Worm (Caenorhabditis elegans) whole organism, L2 larva: ENCODE measurements around the gene Y4C6B.3.

Experiments used
- C34F6.9 ChIP-seq: fragments of 150-350 bp; optimal IDR thresholded peaks from 2 replicates; lab custom pipeline; 2014; ENCODE audit warnings: missing biosample characterization, missing genetic modification characterization
- F13H6.1 ChIP-seq: sonication (generic microtip); optimal IDR thresholded peaks from 2 replicates; lab custom pipeline; 2016; ENCODE audit warnings: missing genetic modification characterization, missing compliant biosample characterization
- R02D3.7 ChIP-seq: fragments of 150-350 bp; optimal IDR thresholded peaks from 2 replicates; lab custom pipeline; 2014; ENCODE audit warnings: missing biosample characterization, missing genetic modification characterization
- Y55F3AM.14 ChIP-seq: fragments of 200-800 bp; sonication (Bioruptor generic); optimal IDR thresholded peaks from 2 replicates; lab custom pipeline; 2018; ENCODE audit warnings: mild to moderate bottlenecking, missing genetic modification characterization, missing compliant biosample characterization
- ZK546.5 ChIP-seq: sonication (generic microtip); optimal IDR thresholded peaks from 2 replicates; lab custom pipeline; 2017; ENCODE audit warnings: missing biosample characterization, missing genetic modification characterization
- ceh-16 ChIP-seq: fragments of 150-350 bp; optimal IDR thresholded peaks from 2 replicates; lab custom pipeline; 2014; ENCODE audit warnings: missing biosample characterization, missing genetic modification characterization
- ceh-82 ChIP-seq: fragments of 150-350 bp; optimal IDR thresholded peaks from 2 replicates; lab custom pipeline; 2014; ENCODE audit warnings: missing biosample characterization, missing genetic modification characterization
- crh-2 ChIP-seq: sonication (generic microtip); optimal IDR thresholded peaks from 2 replicates; lab custom pipeline; 2017; ENCODE audit warnings: missing biosample characterization, missing genetic modification characterization
- dmd-4 ChIP-seq: sonication (generic microtip); optimal IDR thresholded peaks from 2 replicates; lab custom pipeline; 2017; ENCODE audit warnings: missing biosample characterization, missing genetic modification characterization
- egl-27 ChIP-seq: sonication (generic microtip); optimal IDR thresholded peaks from 3 replicates; lab custom pipeline; 2017; ENCODE audit warnings: missing biosample characterization, missing genetic modification reagents, missing genetic modification characterization
- elt-1 ChIP-seq: fragments of 150-350 bp; optimal IDR thresholded peaks from 2 replicates; lab custom pipeline; 2014; ENCODE audit warnings: missing biosample characterization, missing genetic modification characterization
- gmeb-1 ChIP-seq: fragments of 150-350 bp; optimal IDR thresholded peaks from 2 replicates; lab custom pipeline; 2014; ENCODE audit warnings: missing biosample characterization, missing genetic modification characterization
- lin-13 ChIP-seq: fragments of 150-350 bp; optimal IDR thresholded peaks from 2 replicates; lab custom pipeline; 2014; ENCODE audit warnings: missing biosample characterization, missing genetic modification reagents, missing genetic modification characterization
- lsy-2 ChIP-seq, 2 experiments: fragments of 150-350 bp in 1 of 2; sonication (generic microtip) in 1 of 2; optimal IDR thresholded peaks; 2 replicates each; lab custom pipeline; 2014 to 2017; ENCODE audit warnings: missing biosample characterization in 2 of 2, missing genetic modification characterization in 2 of 2
- mab-5 ChIP-seq: fragments of 150-350 bp; optimal IDR thresholded peaks from 2 replicates; lab custom pipeline; 2014; ENCODE audit warnings: missing biosample characterization, missing genetic modification characterization
- mbf-1 ChIP-seq: sonication (generic microtip); optimal IDR thresholded peaks from 2 replicates; lab custom pipeline; 2017; ENCODE audit warnings: missing biosample characterization, missing genetic modification characterization
- mdl-1 ChIP-seq, 2 experiments: fragments of 150-350 bp in 1 of 2; sonication (generic microtip) in 1 of 2; optimal IDR thresholded peaks; 2 replicates each; lab custom pipeline; 2017; ENCODE audit warnings: missing biosample characterization in 2 of 2, missing genetic modification characterization in 2 of 2
- nhr-11 ChIP-seq: fragments of 150-350 bp; optimal IDR thresholded peaks from 2 replicates; lab custom pipeline; 2014; ENCODE audit warnings: missing biosample characterization, missing genetic modification characterization
- nhr-12 ChIP-seq: fragments of 150-350 bp; optimal IDR thresholded peaks from 2 replicates; lab custom pipeline; 2014; ENCODE audit warnings: missing biosample characterization, missing genetic modification characterization
- nhr-129 ChIP-seq: fragments of 150-350 bp; optimal IDR thresholded peaks from 2 replicates; lab custom pipeline; 2014; ENCODE audit warnings: missing biosample characterization, missing genetic modification characterization
- nhr-23 ChIP-seq: fragments of 150-350 bp; optimal IDR thresholded peaks from 2 replicates; lab custom pipeline; 2014; ENCODE audit warnings: missing biosample characterization, missing genetic modification reagents, missing genetic modification characterization
- nhr-237 ChIP-seq: fragments of 150-350 bp; optimal IDR thresholded peaks from 2 replicates; lab custom pipeline; 2014; ENCODE audit warnings: missing biosample characterization, missing genetic modification characterization
- nhr-25 ChIP-seq: fragments of 150-350 bp; sonication (generic microtip); optimal IDR thresholded peaks from 3 replicates; lab custom pipeline; 2014; ENCODE audit warnings: missing biosample characterization, missing genetic modification characterization
- nhr-6 ChIP-seq: fragments of 150-350 bp; optimal IDR thresholded peaks from 2 replicates; lab custom pipeline; 2014; ENCODE audit warnings: missing biosample characterization, missing genetic modification characterization
- nhr-77 ChIP-seq: fragments of 150-350 bp; optimal IDR thresholded peaks from 2 replicates; lab custom pipeline; 2014; ENCODE audit warnings: missing biosample characterization, missing genetic modification characterization
- peb-1 ChIP-seq: fragments of 150-350 bp; optimal IDR thresholded peaks from 2 replicates; lab custom pipeline; 2014; ENCODE audit warnings: missing biosample characterization, missing genetic modification characterization
- skn-1 ChIP-seq: sonication (generic microtip); optimal IDR thresholded peaks from 2 replicates; lab custom pipeline; 2017; ENCODE audit warnings: missing biosample characterization, missing genetic modification characterization
- sma-3 ChIP-seq: sonication (generic microtip); optimal IDR thresholded peaks from 2 replicates; lab custom pipeline; 2016; ENCODE audit warnings: missing genetic modification reagents, missing genetic modification characterization, missing compliant biosample characterization
- sma-9 ChIP-seq, 2 experiments: fragments of 150-350 bp in 1 of 2; sonication (generic microtip) in 1 of 2; optimal IDR thresholded peaks; 2 replicates each; lab custom pipeline; 2014 to 2016; ENCODE audit warnings: missing genetic modification characterization in 2 of 2, mild to moderate bottlenecking in 1 of 2, missing biosample characterization in 1 of 2, missing compliant biosample characterization in 1 of 2, missing genetic modification reagents in 1 of 2, moderate library complexity in 1 of 2
- snpc-4 ChIP-seq: fragments of 150-350 bp; optimal IDR thresholded peaks from 2 replicates; lab custom pipeline; 2014; ENCODE audit warnings: missing biosample characterization, missing genetic modification characterization
- unc-39 ChIP-seq: fragments of 150-350 bp; optimal IDR thresholded peaks from 2 replicates; lab custom pipeline; 2014; ENCODE audit warnings: missing biosample characterization, missing genetic modification characterization
- unc-55 ChIP-seq: fragments of 150-350 bp; sonication (generic microtip); optimal IDR thresholded peaks from 3 replicates; lab custom pipeline; 2014; ENCODE audit warnings: missing biosample characterization, missing genetic modification reagents, missing genetic modification characterization
- unc-62 ChIP-seq: fragments of 150-350 bp; optimal IDR thresholded peaks from 2 replicates; lab custom pipeline; 2014; ENCODE audit warnings: missing biosample characterization, missing genetic modification reagents, missing genetic modification characterization
- zag-1 ChIP-seq: fragments of 150-350 bp; optimal IDR thresholded peaks from 2 replicates; lab custom pipeline; 2014; ENCODE audit warnings: missing biosample characterization, missing genetic modification characterization
- ztf-11 ChIP-seq: sonication (generic microtip); optimal IDR thresholded peaks from 2 replicates; lab custom pipeline; 2017; ENCODE audit warnings: missing biosample characterization, missing genetic modification characterization
- ztf-4 ChIP-seq: fragments of 150-350 bp; optimal IDR thresholded peaks from 2 replicates; lab custom pipeline; 2014; ENCODE audit warnings: missing biosample characterization, missing genetic modification characterization

Y4C6B.3 gene

ce11 chrIV:5332178-5332577 lies at the start of gene Y4C6B.3:
Gene Y4C6B.3 (plus strand): TSS chrIV:5332478.
- TF ChIP-seq unc-39 (tag; lab: Kevin White, UChicago) (no peak), skn-1 (tag; lab: Kevin White, UChicago) (no peak), ZK546.5 (no peak), peb-1 (tag; lab: Kevin White, UChicago) (no peak), elt-1 (tag; lab: Kevin White, UChicago) (no peak), sma-9 (GFP tag; optimal IDR thresholded peaks at IDR 0.05; lab: Kevin White, UChicago) (no peak), sma-9 (tag; optimal IDR thresholded peaks at IDR 0.05; lab: Kevin White, UChicago) (no peak), mab-5 (tag; lab: Kevin White, UChicago) (no peak), lsy-2 (tag; optimal IDR thresholded peaks at IDR 0.05; lab: Kevin White, UChicago) (no peak), lin-13 (GFP tag; lab: Kevin White, UChicago) (no peak), egl-27 (no peak), crh-2 (no peak), gmeb-1 (tag; lab: Kevin White, UChicago) (no peak)

ce11 chrIV:5287190-5287589 lies 45.1 kb upstream of the Y4C6B.3 start:
- TF ChIP-seq sma-9 (GFP tag; optimal IDR thresholded peaks at IDR 0.05; lab: Kevin White, UChicago) (no peak), sma-9 (tag; optimal IDR thresholded peaks at IDR 0.05; lab: Kevin White, UChicago) (no peak), crh-2 (no peak), unc-55 (GFP tag; lab: Kevin White, UChicago) (no peak), nhr-11 (tag; lab: Kevin White, UChicago) (no peak), egl-27 (no peak), nhr-23 (tag; lab: Kevin White, UChicago) (no peak), elt-1 (tag; lab: Kevin White, UChicago) (no peak), nhr-129 (tag; lab: Kevin White, UChicago) (no peak), nhr-6 (tag; lab: Kevin White, UChicago) (no peak), C34F6.9 (tag; lab: Kevin White, UChicago) (no peak), mdl-1 (tag; optimal IDR thresholded peaks at IDR 0.05; lab: Kevin White, UChicago) (no peak), unc-62 (GFP tag; lab: Kevin White, UChicago) (no peak), dmd-4 (tag; lab: Kevin White, UChicago) (no peak), ztf-11 (tag; lab: Kevin White, UChicago) (no peak)

- no peak for TF ChIP-seq sma-9 (GFP tag; optimal IDR thresholded peaks at IDR 0.05; lab: Kevin White, UChicago)
- TF ChIP-seq sma-9 (tag; optimal IDR thresholded peaks at IDR 0.05; lab: Kevin White, UChicago): no peak
- TF ChIP-seq crh-2: no peak
- TF ChIP-seq nhr-237 (tag; lab: Kevin White, UChicago): no peak
- no peak for TF ChIP-seq egl-27
- no peak for TF ChIP-seq lsy-2 (tag; optimal IDR thresholded peaks at IDR 0.05; lab: Kevin White, UChicago)
- no peak for TF ChIP-seq mbf-1 (tag; lab: Kevin White, UChicago)
- no peak for TF ChIP-seq gmeb-1 (tag; lab: Kevin White, UChicago)
- TF ChIP-seq nhr-25 (tag; lab: Kevin White, UChicago): no peak
- TF ChIP-seq ztf-4 (tag; lab: Kevin White, UChicago): no peak
- no peak for TF ChIP-seq zag-1 (tag; lab: Kevin White, UChicago)
- no peak for TF ChIP-seq ceh-82
- TF ChIP-seq ztf-11 (tag; lab: Kevin White, UChicago): no peak
- no peak for TF ChIP-seq C34F6.9 (tag; lab: Kevin White, UChicago)
- no peak for TF ChIP-seq Y55F3AM.14 (GFP tag; lab: Kevin White, UChicago)
- no peak for TF ChIP-seq unc-55 (GFP tag; lab: Kevin White, UChicago)
- TF ChIP-seq sma-3 (GFP tag; lab: Kevin White, UChicago): no peak
- no peak for TF ChIP-seq ceh-16
- TF ChIP-seq peb-1 (tag; lab: Kevin White, UChicago): no peak
- no peak for TF ChIP-seq snpc-4 (tag; lab: Kevin White, UChicago)
- no peak for TF ChIP-seq nhr-12 (tag; lab: Kevin White, UChicago)
Observed at ce11 chrIV:5288932-5289331, 43.3 kb upstream of the Y4C6B.3 start.

- TF ChIP-seq nhr-129 (tag; lab: Kevin White, UChicago): no peak
- no peak for TF ChIP-seq F13H6.1
- TF ChIP-seq sma-3 (GFP tag; lab: Kevin White, UChicago): no peak
- no peak for TF ChIP-seq gmeb-1 (tag; lab: Kevin White, UChicago)
- TF ChIP-seq skn-1 (tag; lab: Kevin White, UChicago): no peak
- TF ChIP-seq Y55F3AM.14 (GFP tag; lab: Kevin White, UChicago): no peak
- TF ChIP-seq ZK546.5: no peak
- no peak for TF ChIP-seq nhr-25 (tag; lab: Kevin White, UChicago)
- no peak for TF ChIP-seq R02D3.7 (tag; lab: Kevin White, UChicago)
- no peak for TF ChIP-seq nhr-77
- TF ChIP-seq elt-1 (tag; lab: Kevin White, UChicago): no peak
- no peak for TF ChIP-seq snpc-4 (tag; lab: Kevin White, UChicago)
- TF ChIP-seq unc-39 (tag; lab: Kevin White, UChicago): no peak
Observed at ce11 chrIV:5290547-5290946, 41.7 kb upstream of the Y4C6B.3 start, which contains the start of gene nlp-47. Gene nlp-47 (plus strand): TSS chrIV:5290847.
